Fruit fly (Drosophila melanogaster) whole organism, embryonic: ENCODE data around the gene CG12171.

Source experiments
- Atf-2 ChIP-seq: fragments of 200-800 bp; sonication (Bioruptor generic); optimal IDR thresholded peaks from 2 replicates; lab custom pipeline; 2016; ENCODE audit warnings: missing biosample characterization, missing genetic modification characterization
- Atf6 ChIP-seq: fragments of 200-800 bp; sonication (Bioruptor generic); IDR thresholded peaks from 2 replicates; pipeline ENCODE4 v1.3.6; 2022; ENCODE audit warnings: missing biosample characterization, missing genetic modification characterization
- B-H1 ChIP-seq: fragments of 200-800 bp; sonication (Bioruptor generic); IDR thresholded peaks from 3 replicates; pipeline ENCODE4 v1.3.6; 2022; ENCODE audit warnings: missing biosample characterization, missing genetic modification characterization
- CG10267 ChIP-seq: fragments of 200-800 bp; sonication (Bioruptor generic); optimal IDR thresholded peaks from 2 replicates; lab custom pipeline; 2018; ENCODE audit warnings: missing biosample characterization, mild to moderate bottlenecking, missing genetic modification characterization, moderate library complexity
- CG11456 ChIP-seq: fragments of 200-800 bp; sonication (Bioruptor generic); IDR thresholded peaks from 3 replicates; pipeline ENCODE4 v1.3.6; 2022; ENCODE audit warnings: missing biosample characterization, missing genetic modification characterization
- CG12299 ChIP-seq: fragments of 200-800 bp; sonication (Bioruptor generic); optimal IDR thresholded peaks from 2 replicates; lab custom pipeline; 2018; ENCODE audit warnings: missing biosample characterization, mild to moderate bottlenecking, missing genetic modification characterization
- CG17328 ChIP-seq: fragments of 200-800 bp; sonication (Bioruptor generic); IDR thresholded peaks from 2 replicates; pipeline ENCODE4 v1.3.6; 2022; ENCODE audit warnings: missing biosample characterization, missing genetic modification characterization
- CG2116 ChIP-seq: fragments of 200-800 bp; sonication (Bioruptor generic); optimal IDR thresholded peaks from 3 replicates; lab custom pipeline; 2018; ENCODE audit warnings: missing biosample characterization, mild to moderate bottlenecking, missing genetic modification characterization
- CG2129 ChIP-seq: fragments of 200-800 bp; sonication (Bioruptor generic); IDR thresholded peaks from 2 replicates; pipeline ENCODE4 v1.3.6; 2022; ENCODE audit warnings: missing biosample characterization, missing genetic modification characterization; ENCODE audit not compliant: partially characterized antibody
- CG34376 ChIP-seq: fragments of 200-800 bp; sonication (Bioruptor generic); optimal IDR thresholded peaks from 2 replicates; lab custom pipeline; 2018; ENCODE audit warnings: missing biosample characterization, mild to moderate bottlenecking, missing genetic modification characterization
- CG6791 ChIP-seq: fragments of 200-800 bp; sonication (Bioruptor generic); IDR thresholded peaks from 3 replicates; pipeline ENCODE4 v1.3.6; 2022; ENCODE audit warnings: missing biosample characterization, missing genetic modification characterization; ENCODE audit not compliant: partially characterized antibody
- CG8388 ChIP-seq: fragments of 200-800 bp; sonication (Bioruptor generic); optimal IDR thresholded peaks from 2 replicates; lab custom pipeline; 2019; ENCODE audit warnings: missing biosample characterization, mild to moderate bottlenecking, missing genetic modification characterization, moderate library complexity
- CTCF ChIP-seq: fragments of 200-800 bp; sonication (Bioruptor generic); optimal IDR thresholded peaks from 2 replicates; lab custom pipeline; 2017; ENCODE audit warnings: missing biosample characterization, mild to moderate bottlenecking, missing genetic modification characterization, moderate library complexity
- Dp ChIP-seq: fragments of 200-800 bp; sonication (Bioruptor generic); optimal IDR thresholded peaks from 2 replicates; lab custom pipeline; 2018; ENCODE audit warnings: missing biosample characterization, mild to moderate bottlenecking, missing genetic modification characterization, moderate library complexity
- E2f2 ChIP-seq: fragments of 200-800 bp; sonication (Bioruptor generic); IDR thresholded peaks from 2 replicates; pipeline ENCODE4 v1.3.6; 2022; ENCODE audit warnings: missing biosample characterization, missing genetic modification characterization
- Ets65A ChIP-seq: fragments of 200-800 bp; sonication (Bioruptor generic); peaks from one replicate; lab custom pipeline; 2016; ENCODE audit warnings: missing biosample characterization, missing genetic modification characterization
- GATAe ChIP-seq: fragments of 200-800 bp; sonication (Bioruptor generic); conservative IDR thresholded peaks from 2 replicates; pipeline ENCODE4 v1.3.6; 2022; ENCODE audit warnings: missing biosample characterization, missing genetic modification characterization
- Hey ChIP-seq: fragments of 200-800 bp; sonication (Bioruptor generic); optimal IDR thresholded peaks from 3 replicates; lab custom pipeline; 2018; ENCODE audit warnings: missing biosample characterization, mild to moderate bottlenecking, missing genetic modification characterization
- Lhr ChIP-seq: fragments of 200-800 bp; sonication (Bioruptor generic); optimal IDR thresholded peaks from 3 replicates; lab custom pipeline; 2017; ENCODE audit warnings: mild to moderate bottlenecking, missing biosample characterization, missing genetic modification reagents, missing genetic modification characterization
- Meics ChIP-seq: fragments of 200-800 bp; sonication (Bioruptor generic); optimal IDR thresholded peaks from 2 replicates; lab custom pipeline; 2017; ENCODE audit warnings: missing biosample characterization, mild to moderate bottlenecking, missing genetic modification characterization
- Rx ChIP-seq: fragments of 200-800 bp; sonication (Bioruptor generic); IDR thresholded peaks from 2 replicates; pipeline ENCODE4 v1.3.6; 2022; ENCODE audit warnings: missing biosample characterization, missing genetic modification characterization
- Side ChIP-seq: fragments of 200-800 bp; sonication (Bioruptor generic); optimal IDR thresholded peaks from 2 replicates; lab custom pipeline; 2016; ENCODE audit warnings: missing biosample characterization, missing genetic modification characterization
- Ssrp ChIP-seq: fragments of 200-800 bp; sonication (Bioruptor generic); optimal IDR thresholded peaks from 2 replicates; lab custom pipeline; 2018; ENCODE audit warnings: missing biosample characterization, mild to moderate bottlenecking, missing genetic modification characterization, moderate library complexity
- Stat92E ChIP-seq, 3 experiments: fragments of >200 bp in 2 of 3; fragments of 200-800 bp in 1 of 3; sonication (Bioruptor generic) in 1 of 3; optimal IDR thresholded peaks; 2 replicates each; lab custom pipeline; 2017 to 2019; ENCODE audit warnings: missing biosample characterization in 3 of 3, missing genetic modification characterization in 3 of 3, mild to moderate bottlenecking in 1 of 3, moderate library complexity in 1 of 3
- Tbp ChIP-seq: fragments of >200 bp; optimal IDR thresholded peaks from 2 replicates; lab custom pipeline; 2018; ENCODE audit warnings: missing biosample characterization, missing genetic modification characterization
- Xrp1 ChIP-seq: fragments of 200-800 bp; sonication (Bioruptor generic); IDR thresholded peaks from 2 replicates; pipeline ENCODE4 v1.3.6; 2022; ENCODE audit warnings: missing biosample characterization, missing genetic modification characterization
- amos ChIP-seq: fragments of 200-800 bp; sonication (Bioruptor generic); IDR thresholded peaks from 2 replicates; pipeline ENCODE4 v1.3.6; 2022; ENCODE audit warnings: missing biosample characterization, missing genetic modification characterization; ENCODE audit not compliant: partially characterized antibody
- ato ChIP-seq: fragments of 200-800 bp; sonication (Bioruptor generic); IDR thresholded peaks from 2 replicates; pipeline ENCODE4 v1.3.6; 2022; ENCODE audit warnings: missing biosample characterization, missing genetic modification characterization; ENCODE audit not compliant: partially characterized antibody
- chinmo ChIP-seq: fragments of 200-800 bp; sonication (Bioruptor generic); IDR thresholded peaks from 4 replicates; pipeline ENCODE4 v1.3.6; 2022; ENCODE audit warnings: missing biosample characterization, missing genetic modification characterization; ENCODE audit not compliant: partially characterized antibody
- chm ChIP-seq: fragments of 200-800 bp; sonication (Bioruptor generic); IDR thresholded peaks from 2 replicates; pipeline ENCODE4 v1.3.6; 2022; ENCODE audit warnings: missing biosample characterization, missing genetic modification characterization
- ci ChIP-seq: fragments of 200-800 bp; sonication (Bioruptor generic); IDR thresholded peaks from 3 replicates; pipeline ENCODE4 v1.3.6; 2022; ENCODE audit warnings: missing biosample characterization, missing genetic modification characterization
- dpn ChIP-seq, 2 experiments: fragments of 200-800 bp; sonication (Bioruptor generic); optimal IDR thresholded peaks; 3 replicates each; lab custom pipeline; 2016; ENCODE audit warnings: missing biosample characterization in 2 of 2, missing genetic modification characterization in 2 of 2
- gfzf ChIP-seq: fragments of 200-800 bp; sonication (Bioruptor generic); optimal IDR thresholded peaks from 2 replicates; lab custom pipeline; 2016; ENCODE audit warnings: missing biosample characterization, mild to moderate bottlenecking, missing genetic modification characterization, moderate library complexity
- hbn ChIP-seq: fragments of 200-800 bp; sonication (Bioruptor generic); IDR thresholded peaks from 2 replicates; pipeline ENCODE4 v1.3.6; 2022; ENCODE audit warnings: missing biosample characterization, missing genetic modification characterization; ENCODE audit not compliant: partially characterized antibody
- her ChIP-seq: fragments of 200-800 bp; sonication (Bioruptor generic); optimal IDR thresholded peaks from 2 replicates; lab custom pipeline; 2016; ENCODE audit warnings: missing biosample characterization, missing genetic modification characterization
- insv ChIP-seq, 2 experiments: fragments of 200-800 bp; sonication (Bioruptor generic); optimal IDR thresholded peaks; 3 replicates each; lab custom pipeline; 2016 to 2018; ENCODE audit warnings: missing biosample characterization in 2 of 2, missing genetic modification characterization in 2 of 2
- kay ChIP-seq: fragments of 200-800 bp; sonication (Bioruptor generic); optimal IDR thresholded peaks from 2 replicates; lab custom pipeline; 2016; ENCODE audit warnings: missing biosample characterization, missing genetic modification characterization
- knrl ChIP-seq: fragments of 200-800 bp; sonication (Bioruptor generic); IDR thresholded peaks from 3 replicates; pipeline ENCODE4 v1.3.6; 2022; ENCODE audit warnings: missing biosample characterization, missing genetic modification characterization; ENCODE audit not compliant: partially characterized antibody
- nerfin-2 ChIP-seq: fragments of 200-800 bp; sonication (Bioruptor generic); IDR thresholded peaks from 2 replicates; pipeline ENCODE4 v1.3.6; 2022; ENCODE audit warnings: missing biosample characterization, missing genetic modification characterization; ENCODE audit not compliant: partially characterized antibody
- odd ChIP-seq: fragments of 200-800 bp; sonication (Bioruptor generic); optimal IDR thresholded peaks from 2 replicates; lab custom pipeline; 2017; ENCODE audit warnings: missing biosample characterization, mild to moderate bottlenecking, missing genetic modification characterization
- pb ChIP-seq: fragments of 200-800 bp; sonication (Bioruptor generic); optimal IDR thresholded peaks from 3 replicates; lab custom pipeline; 2016; ENCODE audit warnings: missing biosample characterization, missing genetic modification characterization
- pho ChIP-seq: fragments of 200-800 bp; sonication (Bioruptor generic); optimal IDR thresholded peaks from 2 replicates; lab custom pipeline; 2016; ENCODE audit warnings: missing biosample characterization, missing genetic modification characterization
- run ChIP-seq: fragments of 200-800 bp; sonication (Bioruptor generic); optimal IDR thresholded peaks from 3 replicates; lab custom pipeline; 2018; ENCODE audit warnings: missing biosample characterization, mild to moderate bottlenecking, missing genetic modification characterization
- scrt ChIP-seq: fragments of 200-800 bp; sonication (Bioruptor generic); optimal IDR thresholded peaks from 2 replicates; lab custom pipeline; 2018; ENCODE audit warnings: missing biosample characterization, mild to moderate bottlenecking, missing genetic modification characterization, moderate library complexity
- sd ChIP-seq: fragments of 200-800 bp; sonication (Bioruptor generic); optimal IDR thresholded peaks from 3 replicates; lab custom pipeline; 2018; ENCODE audit warnings: missing biosample characterization, mild to moderate bottlenecking, missing genetic modification characterization, moderate library complexity
- ssp ChIP-seq: fragments of 200-800 bp; sonication (Bioruptor generic); IDR thresholded peaks from 2 replicates; pipeline ENCODE4 v1.3.6; 2022; ENCODE audit warnings: missing biosample characterization, missing genetic modification characterization
- vnd ChIP-seq: fragments of 200-800 bp; sonication (Bioruptor generic); IDR thresholded peaks from 3 replicates; pipeline ENCODE4 v1.3.6; 2022; ENCODE audit warnings: missing biosample characterization, missing genetic modification characterization; ENCODE audit not compliant: partially characterized antibody
- wdn ChIP-seq: fragments of 200-800 bp; sonication (Bioruptor generic); IDR thresholded peaks from 2 replicates; pipeline ENCODE4 v1.3.6; 2022; ENCODE audit warnings: missing biosample characterization, missing genetic modification characterization

The CG12171 gene

DNA sequence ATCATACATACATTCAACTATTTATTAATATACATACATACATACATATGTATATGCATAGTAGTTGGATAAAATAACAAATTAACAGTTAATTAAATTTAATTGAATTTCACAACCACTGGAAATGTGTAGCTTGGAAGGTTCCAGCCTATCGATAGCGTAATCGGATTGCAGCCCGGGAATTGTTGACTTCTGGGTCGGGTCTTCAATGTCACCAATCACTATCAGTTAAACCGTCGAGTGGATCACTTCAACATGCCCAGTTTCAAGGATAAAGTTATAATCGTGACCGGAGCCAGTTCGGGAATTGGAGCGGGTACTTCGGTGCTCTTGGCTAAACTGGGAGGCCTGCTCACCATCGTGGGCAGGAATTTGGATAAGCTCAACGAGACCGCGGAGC, at the start of gene CG12171 (continued):
- TF ChIP-seq insv (GFP tag; optimal IDR thresholded peaks at IDR 0.05; lab: Kevin White, UChicago) (no peak), vnd (GFP tag; lab: Robert Waterston, UW) (peak; percentile 49; the same call in 1 of the 3 replicates), CG34376 (GFP tag; lab: Kevin White, UChicago) (peak; percentile 57), B-H1 (GFP tag; lab: Robert Waterston, UW) (no peak), amos (GFP tag; lab: Robert Waterston, UW) (peak; percentile 52), Rx (GFP tag; lab: Robert Waterston, UW) (no peak), CG11456 (GFP tag; lab: Robert Waterston, UW) (no peak), CG10267 (tag; lab: Kevin White, UChicago) (no peak), Lhr (GFP tag; lab: Kevin White, UChicago) (no peak), Ssrp (tag; lab: Kevin White, UChicago) (no peak), CG2116 (GFP tag; lab: Kevin White, UChicago) (peak; percentile 96), Ets65A (GFP tag; lab: Kevin White, UChicago) (peak; percentile 41)

DNA sequence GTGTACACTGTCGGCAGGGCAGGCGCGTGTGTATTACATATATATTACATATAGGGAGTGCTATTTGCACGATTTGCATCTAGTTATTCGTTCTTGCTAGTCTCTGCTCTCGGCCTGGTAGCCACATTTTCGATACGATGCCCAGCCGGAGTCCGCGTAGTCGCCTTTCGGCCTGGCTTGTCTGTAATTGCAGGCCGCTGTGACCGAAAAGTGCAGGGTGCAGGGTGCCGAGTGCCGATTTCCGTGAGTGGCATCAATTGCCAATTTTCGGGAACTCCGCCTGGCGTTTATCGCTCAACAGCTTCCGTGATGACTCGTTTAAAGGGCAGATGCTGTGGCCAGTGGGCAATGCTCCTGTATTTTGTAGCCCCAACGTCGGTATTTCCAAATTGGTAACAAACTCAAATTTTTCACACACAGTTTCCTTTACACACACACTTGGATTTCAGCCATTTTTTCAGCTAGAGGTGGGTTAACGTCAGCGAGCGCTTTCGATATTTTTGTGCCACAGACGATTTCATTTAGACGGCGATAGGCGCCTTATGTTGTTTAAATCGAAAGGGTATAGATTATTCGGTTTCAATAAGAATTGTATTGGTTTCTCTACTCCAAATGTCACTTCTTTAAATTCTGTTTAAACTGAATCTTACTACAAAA, 45.4 kb upstream of the CG12171 start, which contains the start of gene CG2926:
Gene CG2926, minus strand, starts transcription at position 518 of the 657 bp plus-strand sequence.
- TF ChIP-seq chinmo (GFP tag; lab: Robert Waterston, UW) (peak; percentile 87; the same call in 3 of the 4 replicates), chm (peak; percentile 55), ci (GFP tag; lab: Robert Waterston, UW) (0 out of 3 replicates have a peak, but pooled peaks have one; percentile 6), Tbp (GFP tag; lab: Kevin White, UChicago) (no peak), ssp (GFP tag; lab: Robert Waterston, UW) (peak; percentile 56), run (tag; lab: Kevin White, UChicago) (no peak), ato (peak; percentile 91), CG2129 (GFP tag; lab: Robert Waterston, UW) (peak; percentile 68), nerfin-2 (peak; percentile 59), Hey (no peak), kay (GFP tag; lab: Kevin White, UChicago) (peak; percentile 28), Side (GFP tag; lab: Kevin White, UChicago) (peak; percentile 21), sd (tag; lab: Kevin White, UChicago) (no peak), pb (GFP tag; lab: Kevin White, UChicago) (no peak), GATAe (GFP tag; lab: Robert Waterston, UW) (no peak), dpn (GFP tag; optimal IDR thresholded peaks at IDR 0.05; lab: Kevin White, UChicago) (peak in 1 of 2 experiments; percentile 25), Dp (GFP tag; lab: Kevin White, UChicago) (peak; percentile 64), Atf-2 (peak; percentile 19), Xrp1 (GFP tag; lab: Robert Waterston, UW) (0 out of 2 replicates have a peak, but pooled peaks have one; percentile 15), CG12299 (tag; lab: Kevin White, UChicago) (no peak), wdn (0 out of 2 replicates have a peak, but pooled peaks have one; percentile 5), knrl (GFP tag; lab: Robert Waterston, UW) (peak; percentile 89), hbn (GFP tag; lab: Robert Waterston, UW) (peak; percentile 83), scrt (GFP tag; lab: Kevin White, UChicago) (no peak), CTCF (GFP tag; lab: Kevin White, UChicago) (no peak), gfzf (GFP tag; lab: Kevin White, UChicago) (peak; percentile 26), odd (GFP tag; lab: Kevin White, UChicago) (no peak), E2f2 (GFP tag; lab: Robert Waterston, UW) (peak; percentile 72), pho (GFP tag; lab: Kevin White, UChicago) (peak; percentile 60), CG6791 (GFP tag; lab: Robert Waterston, UW) (peak; percentile 94), Atf6 (GFP tag; lab: Robert Waterston, UW) (peak; percentile 58), her (GFP tag; lab: Kevin White, UChicago) (peak; percentile 55), Meics (no peak), Stat92E (GFP tag; optimal IDR thresholded peaks at IDR 0.05; lab: Kevin White, UChicago) (peak in 1 of 3 experiments; percentile 29), CG8388 (GFP tag; lab: Kevin White, UChicago) (no peak), CG17328 (GFP tag; lab: Robert Waterston, UW) (no peak)
